Worm (Caenorhabditis elegans) whole organism, early embryonic: ENCODE results near the gene R04F11.3.

Experiments used
- B0310.2 ChIP-seq: sonication (generic microtip); optimal IDR thresholded peaks from 2 replicates; lab custom pipeline; 2016; ENCODE audit warnings: mild to moderate bottlenecking, missing genetic modification characterization, missing compliant biosample characterization
- ama-1 ChIP-seq: fragments of 150-350 bp; optimal IDR thresholded peaks from 2 replicates; lab custom pipeline; 2014
- ets-7 ChIP-seq: sonication (generic microtip); optimal IDR thresholded peaks from 2 replicates; lab custom pipeline; 2016; ENCODE audit warnings: missing genotype, missing genetic modification characterization, missing compliant biosample characterization
- flt-1 ChIP-seq: fragments of 200-800 bp; sonication (Bioruptor generic); IDR thresholded peaks from 2 replicates; pipeline ENCODE4 v1.3.6; 2022; ENCODE audit warnings: missing genetic modification characterization, missing compliant biosample characterization
- pes-1 ChIP-seq: fragments of 200-800 bp; sonication (Bioruptor generic); IDR thresholded peaks from 2 replicates; pipeline ENCODE4 v1.3.6; 2022; ENCODE audit warnings: missing genetic modification reagents, missing genetic modification characterization, missing compliant biosample characterization
- sea-1 ChIP-seq: fragments of 200-800 bp; sonication (Bioruptor generic); conservative IDR thresholded peaks from 2 replicates; pipeline ENCODE4 v1.3.6; 2022; ENCODE audit warnings: missing genetic modification characterization, missing compliant biosample characterization
- tbx-37 ChIP-seq: fragments of 200-800 bp; sonication (Bioruptor generic); conservative IDR thresholded peaks from 2 replicates; pipeline ENCODE4 v1.3.6; 2022; ENCODE audit warnings: missing genetic modification reagents, missing genetic modification characterization, missing compliant biosample characterization

DNA sequence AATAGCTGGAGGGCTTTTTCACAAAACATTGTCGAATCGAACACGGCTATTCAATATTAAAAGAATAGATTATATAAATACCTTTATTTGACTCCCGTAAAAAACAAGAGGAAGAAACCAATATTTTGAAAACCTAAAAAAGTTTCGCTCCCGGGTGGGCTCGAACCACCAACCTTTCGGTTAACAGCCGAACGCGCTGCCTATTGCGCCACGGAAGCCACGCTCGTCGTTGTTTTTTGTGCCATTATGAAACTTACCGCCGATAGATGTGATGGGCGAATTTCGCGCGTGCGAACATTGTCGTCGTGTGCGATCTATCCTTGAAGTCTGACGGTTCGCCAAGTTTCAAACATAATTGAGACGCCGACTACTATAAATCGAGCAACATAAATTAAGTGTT is 14.8 kb upstream of the R04F11.3 start:
- no peak for TF ChIP-seq ama-1 (lab: Kevin White, UChicago)
- TF ChIP-seq sea-1 (GFP tag; lab: Robert Waterston, UW), result peak; percentile 69; the same call in 1 of the 2 replicates
- TF ChIP-seq B0310.2, result no peak
- 0 out of 2 replicates have a peak, but pooled peaks have one; percentile 50 for TF ChIP-seq flt-1 (GFP tag; lab: Robert Waterston, UW)
- TF ChIP-seq pes-1 (GFP tag; lab: Robert Waterston, UW), result peak; percentile 82
- no peak for TF ChIP-seq ets-7 (tag; lab: Kevin White, UChicago)
- peak; percentile 46; the same call in 1 of the 2 replicates for TF ChIP-seq tbx-37 (GFP tag; lab: Robert Waterston, UW)
